Worm (Caenorhabditis elegans) whole organism, early embryonic: ENCODE results near the gene sre-37.

Source experiments
- F13C5.2 ChIP-seq: sonication (generic microtip); optimal IDR thresholded peaks from 2 replicates; lab custom pipeline; 2017; ENCODE audit warnings: mild to moderate bottlenecking, missing genetic modification characterization, inconsistent platforms, missing compliant biosample characterization
- aly-1 ChIP-seq: sonication (generic microtip); optimal IDR thresholded peaks from 2 replicates; lab custom pipeline; 2016; ENCODE audit warnings: missing genetic modification characterization, missing compliant biosample characterization
- ama-1 ChIP-seq: fragments of 150-350 bp; optimal IDR thresholded peaks from 2 replicates; lab custom pipeline; 2014
- ceh-13 ChIP-seq: fragments of 200-800 bp; sonication (Bioruptor generic); optimal IDR thresholded peaks from 2 replicates; lab custom pipeline; 2018; ENCODE audit warnings: mild to moderate bottlenecking, missing genetic modification characterization, missing compliant biosample characterization
- flt-1 ChIP-seq: fragments of 200-800 bp; sonication (Bioruptor generic); IDR thresholded peaks from 2 replicates; pipeline ENCODE4 v1.3.6; 2022; ENCODE audit warnings: missing genetic modification characterization, missing compliant biosample characterization
- hmg-4 ChIP-seq: fragments of 200-800 bp; sonication (Bioruptor generic); optimal IDR thresholded peaks from 2 replicates; lab custom pipeline; 2018; ENCODE audit warnings: mild to moderate bottlenecking, missing genetic modification characterization, missing compliant biosample characterization
- tbx-11 ChIP-seq: fragments of 200-800 bp; sonication (Bioruptor generic); IDR thresholded peaks from 2 replicates; pipeline ENCODE4 v1.3.6; 2022; ENCODE audit warnings: missing genetic modification characterization, missing compliant biosample characterization

ce11 chrII:12432356-12432755, 33.3 kb upstream of the sre-37 start, which contains the start of gene dct-12:
- TF ChIP-seq ama-1 (lab: Kevin White, UChicago), result no peak
- TF ChIP-seq hmg-4 (GFP tag; lab: Kevin White, UChicago), result no peak
- no peak for TF ChIP-seq ceh-13 (GFP tag; lab: Kevin White, UChicago)
- TF ChIP-seq F13C5.2 (tag; lab: Kevin White, UChicago), result no peak
- no peak for TF ChIP-seq tbx-11 (GFP tag; lab: Robert Waterston, UW)
- TF ChIP-seq flt-1 (GFP tag; lab: Robert Waterston, UW), result no peak
- no peak for TF ChIP-seq aly-1 (tag; lab: Kevin White, UChicago)
